Fruit fly (Drosophila melanogaster): Measurements from ENCODE around the gene Cyp12e1.

The Cyp12e1 gene

dm6 chr3R:10411752-10412549 is 22.6 kb upstream of the Cyp12e1 start (continued):
- no peak for TF ChIP-seq twi (tag; optimal IDR thresholded peaks at IDR 0.05)
- TF ChIP-seq NFAT (GFP tag; IDR thresholded peaks at IDR 0.05), result peak; percentile 53
- peak; percentile 64; the same call in 1 of the 3 replicates for TF ChIP-seq Mrtf (GFP tag; IDR thresholded peaks at IDR 0.05)
- no peak for TF ChIP-seq CG10366 (GFP tag; IDR thresholded peaks at IDR 0.05)
- TF ChIP-seq seq (GFP tag; IDR thresholded peaks at IDR 0.05), result 0 out of 2 replicates have a peak, but pooled peaks have one; percentile 38
- TF ChIP-seq CG4617 (GFP tag; optimal IDR thresholded peaks at IDR 0.05; ENCODE audit: borderline replicate concordance), result no peak
- peak; percentile 73 for TF ChIP-seq Hey (tag; optimal IDR thresholded peaks at IDR 0.05)
- peak; percentile 29 for TF ChIP-seq lilli (GFP tag; optimal IDR thresholded peaks at IDR 0.05)
- TF ChIP-seq CG13624 (GFP tag; optimal IDR thresholded peaks at IDR 0.05), result peak; percentile 50
- peak; percentile 10 for TF ChIP-seq Asciz (GFP tag; optimal IDR thresholded peaks at IDR 0.05)

- no peak for TF ChIP-seq CG5180 (GFP tag; optimal IDR thresholded peaks at IDR 0.05)
- TF ChIP-seq dm (GFP tag; optimal IDR thresholded peaks at IDR 0.05), result peak; percentile 65
- no peak for TF ChIP-seq CG4707 (GFP tag; optimal IDR thresholded peaks at IDR 0.05)
- TF ChIP-seq ATbp (GFP tag; optimal IDR thresholded peaks at IDR 0.05), result no peak
- TF ChIP-seq schlank (tag; optimal IDR thresholded peaks at IDR 0.05), result no peak
- TF ChIP-seq al (GFP tag; IDR thresholded peaks at IDR 0.05), result no peak
- TF ChIP-seq HLH3B (GFP tag; IDR thresholded peaks at IDR 0.05), result no peak
- no peak for TF ChIP-seq Rx (GFP tag; IDR thresholded peaks at IDR 0.05)
- TF ChIP-seq CG7839 (tag; optimal IDR thresholded peaks at IDR 0.05), result no peak
- TF ChIP-seq gsb-n (tag; optimal IDR thresholded peaks at IDR 0.05), result no peak
- TF ChIP-seq CG13296 (GFP tag; optimal IDR thresholded peaks at IDR 0.05), result no peak
- no peak for TF ChIP-seq slp2 (GFP tag; optimal IDR thresholded peaks at IDR 0.05)
- TF ChIP-seq sim (GFP tag; IDR thresholded peaks at IDR 0.05), result no peak
- peak; percentile 16 for TF ChIP-seq Deaf1 (tag; optimal IDR thresholded peaks at IDR 0.05)
- TF ChIP-seq CG30431 (GFP tag; optimal IDR thresholded peaks at IDR 0.05), result no peak
- TF ChIP-seq CG32532 (GFP tag; IDR thresholded peaks at IDR 0.05), result no peak
- peak; percentile 14 for TF ChIP-seq CG10209 (GFP tag; optimal IDR thresholded peaks at IDR 0.05)
- TF ChIP-seq eve (GFP tag; optimal IDR thresholded peaks at IDR 0.05), result no peak
- no peak for TF ChIP-seq D (optimal IDR thresholded peaks at IDR 0.05)
- no peak for TF ChIP-seq D (GFP tag; optimal IDR thresholded peaks at IDR 0.05)
- no peak for TF ChIP-seq Mad (GFP tag; optimal IDR thresholded peaks at IDR 0.05)
- no peak for TF ChIP-seq CG9797 (GFP tag; optimal IDR thresholded peaks at IDR 0.05)
- no peak for TF ChIP-seq Hr3 (GFP tag; optimal IDR thresholded peaks at IDR 0.05)
- no peak for TF ChIP-seq klu (GFP tag; IDR thresholded peaks at IDR 0.05)
- TF ChIP-seq CG9727 (GFP tag; optimal IDR thresholded peaks at IDR 0.05), result no peak
- TF ChIP-seq CG16813 (GFP tag; IDR thresholded peaks at IDR 0.05; ENCODE audit: partially characterized antibody), result peak; percentile 93
- no peak for TF ChIP-seq CG9437 (GFP tag; optimal IDR thresholded peaks at IDR 0.05)
- TF ChIP-seq E2f2 (GFP tag; IDR thresholded peaks at IDR 0.05), result peak; percentile 91
- TF ChIP-seq tgo (GFP tag; IDR thresholded peaks at IDR 0.05), result no peak
- peak; percentile 74 for TF ChIP-seq sens (GFP tag)
- TF ChIP-seq CG4404 (GFP tag; IDR thresholded peaks at IDR 0.05), result no peak
- TF ChIP-seq Dll (GFP tag; IDR thresholded peaks at IDR 0.05; ENCODE audit: partially characterized antibody), result peak; percentile 88
- no peak for TF ChIP-seq stc (GFP tag; IDR thresholded peaks at IDR 0.05)
- peak; percentile 97 for TF ChIP-seq chinmo (GFP tag; IDR thresholded peaks at IDR 0.05; ENCODE audit: partially characterized antibody)
- peak; percentile 71 for TF ChIP-seq D19B (GFP tag; optimal IDR thresholded peaks at IDR 0.05)
- peak; percentile 96 for TF ChIP-seq CG6791 (GFP tag; IDR thresholded peaks at IDR 0.05; ENCODE audit: partially characterized antibody)
- no peak for TF ChIP-seq Six4 (GFP tag; optimal IDR thresholded peaks at IDR 0.05)
Observed at dm6 chr3R:10412550-10413459, 21.8 kb upstream of the Cyp12e1 start, which contains the start of the genes Irp-1B and Rrp46. TSS of gene Irp-1B (minus strand) at chr3R:10412869. TSS of gene Rrp46 (plus strand) at chr3R:10413301.

Data from whole organism, embryonic.